Fruit fly (Drosophila melanogaster) whole organism, adult: Measurements from ENCODE around the gene CG4982.

Experiments used
- CG11617 ChIP-seq: fragments of 200-800 bp; sonication (Bioruptor generic); optimal IDR thresholded peaks from 2 replicates; lab custom pipeline; 2017; ENCODE audit warnings: mild to moderate bottlenecking, missing biosample characterization, missing genetic modification reagents, missing genetic modification characterization
- CG12768 ChIP-seq: fragments of 200-800 bp; sonication (Bioruptor generic); optimal IDR thresholded peaks from 2 replicates; lab custom pipeline; 2017; ENCODE audit warnings: missing biosample characterization, missing genetic modification characterization, mild to moderate bottlenecking, moderate library complexity, missing genetic modification reagents
- CG14711 ChIP-seq: fragments of 200-800 bp; sonication (Bioruptor generic); optimal IDR thresholded peaks from 2 replicates; lab custom pipeline; 2018; ENCODE audit warnings: missing biosample characterization, mild to moderate bottlenecking, missing genetic modification characterization, moderate library complexity
- CG1620 ChIP-seq: fragments of 200-800 bp; sonication (Bioruptor generic); optimal IDR thresholded peaks from 2 replicates; lab custom pipeline; 2016; ENCODE audit warnings: missing biosample characterization, missing genetic modification characterization
- CG33017 ChIP-seq: fragments of 200-800 bp; sonication (Bioruptor generic); optimal IDR thresholded peaks from 2 replicates; lab custom pipeline; 2018; ENCODE audit warnings: missing biosample characterization, mild to moderate bottlenecking, missing genetic modification characterization, moderate library complexity
- CG5204 ChIP-seq: fragments of 200-800 bp; sonication (Bioruptor generic); optimal IDR thresholded peaks from 2 replicates; lab custom pipeline; 2016; ENCODE audit warnings: missing biosample characterization, missing genetic modification characterization
- CG7045 ChIP-seq: fragments of 200-800 bp; sonication (Bioruptor generic); optimal IDR thresholded peaks from 2 replicates; lab custom pipeline; 2017; ENCODE audit warnings: missing biosample characterization, mild to moderate bottlenecking, missing genetic modification characterization
- CG7101 ChIP-seq: fragments of 200-800 bp; sonication (Bioruptor generic); optimal IDR thresholded peaks from 2 replicates; lab custom pipeline; 2018; ENCODE audit warnings: missing biosample characterization, mild to moderate bottlenecking, missing genetic modification characterization, moderate library complexity
- Clk ChIP-seq: fragments of 200-800 bp; sonication (Bioruptor generic); optimal IDR thresholded peaks from 2 replicates; lab custom pipeline; 2017; ENCODE audit warnings: missing biosample characterization, missing genetic modification characterization
- Crg-1 ChIP-seq: fragments of 200-800 bp; sonication (Bioruptor generic); optimal IDR thresholded peaks from 2 replicates; lab custom pipeline; 2016; ENCODE audit warnings: missing biosample characterization, missing genetic modification characterization
- Hr96 ChIP-seq: fragments of 200-800 bp; sonication (Bioruptor generic); optimal IDR thresholded peaks from 2 replicates; lab custom pipeline; 2016; ENCODE audit warnings: missing biosample characterization, missing genetic modification characterization
- Mnt ChIP-seq: fragments of 200-800 bp; sonication (Bioruptor generic); optimal IDR thresholded peaks from 2 replicates; lab custom pipeline; 2016; ENCODE audit warnings: missing biosample characterization, mild to moderate bottlenecking, missing genetic modification characterization
- bab1 ChIP-seq: fragments of 200-800 bp; sonication (Bioruptor generic); optimal IDR thresholded peaks from 3 replicates; lab custom pipeline; 2019; ENCODE audit warnings: missing biosample characterization, mild to moderate bottlenecking, missing genetic modification characterization, moderate library complexity
- cic ChIP-seq: fragments of 200-800 bp; sonication (Bioruptor generic); optimal IDR thresholded peaks from 2 replicates; lab custom pipeline; 2017; ENCODE audit warnings: missing biosample characterization, mild to moderate bottlenecking, missing genetic modification characterization, moderate library complexity
- cnc ChIP-seq, 2 experiments: fragments of >200 bp; optimal IDR thresholded peaks; 2 replicates each; lab custom pipeline; 2017
- kay ChIP-seq: fragments of 200-800 bp; sonication (Bioruptor generic); peaks from one replicate; lab custom pipeline; 2016; ENCODE audit warnings: missing biosample characterization, missing genetic modification characterization, borderline replicate concordance
- ovo ChIP-seq: fragments of 200-800 bp; sonication (Bioruptor generic); optimal IDR thresholded peaks from 2 replicates; lab custom pipeline; 2016; ENCODE audit warnings: missing biosample characterization, missing genetic modification characterization
- pad ChIP-seq: fragments of 200-800 bp; sonication (Bioruptor generic); optimal IDR thresholded peaks from 3 replicates; lab custom pipeline; 2017; ENCODE audit warnings: missing biosample characterization, missing genetic modification characterization, mild to moderate bottlenecking, moderate library complexity, missing genetic modification reagents
- tj ChIP-seq: fragments of 200-800 bp; sonication (Bioruptor generic); optimal IDR thresholded peaks from 3 replicates; lab custom pipeline; 2017; ENCODE audit warnings: missing biosample characterization, mild to moderate bottlenecking, missing genetic modification characterization, moderate library complexity
- toe ChIP-seq: fragments of 200-800 bp; sonication (Bioruptor generic); optimal IDR thresholded peaks from 2 replicates; lab custom pipeline; 2016; ENCODE audit warnings: missing biosample characterization, missing genetic modification characterization

Gene CG4982

DNA sequence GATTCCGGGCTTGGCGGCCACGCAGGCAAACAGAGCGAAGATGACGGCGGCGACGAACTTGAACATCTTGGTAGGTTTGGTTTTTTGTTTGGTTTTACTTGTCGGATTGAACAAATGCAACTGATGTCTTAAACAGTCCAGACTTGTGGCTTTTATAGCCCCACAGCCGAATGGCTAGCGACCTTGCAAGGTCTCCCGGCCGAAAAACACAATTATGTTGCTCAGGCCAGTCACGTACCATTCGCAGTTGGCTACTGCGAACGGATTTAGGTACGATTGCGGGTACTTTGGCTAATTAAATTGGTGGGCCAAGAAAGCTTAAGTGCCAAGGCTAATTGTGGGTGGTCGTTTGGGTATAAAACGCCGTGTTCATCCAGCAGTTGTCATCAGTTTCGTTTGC is 36.3 kb upstream of the CG4982 start, which contains the start of the genes CG13051 and CG13069:
TSS of gene CG13051 (minus strand) at position 101 of the 400 bp plus-strand sequence.
TSS of gene CG13069 (plus strand) at position 386 of the 400 bp plus-strand sequence.
- TF ChIP-seq pad (GFP tag; lab: Kevin White, UChicago) (no peak), cic (GFP tag; lab: Kevin White, UChicago) (no peak), Hr96 (GFP tag; lab: Kevin White, UChicago) (no peak), toe (no peak), CG7101 (tag; lab: Kevin White, UChicago) (no peak), Crg-1 (no peak), CG7045 (GFP tag; lab: Kevin White, UChicago) (no peak), CG33017 (no peak), CG5204 (no peak)

DNA sequence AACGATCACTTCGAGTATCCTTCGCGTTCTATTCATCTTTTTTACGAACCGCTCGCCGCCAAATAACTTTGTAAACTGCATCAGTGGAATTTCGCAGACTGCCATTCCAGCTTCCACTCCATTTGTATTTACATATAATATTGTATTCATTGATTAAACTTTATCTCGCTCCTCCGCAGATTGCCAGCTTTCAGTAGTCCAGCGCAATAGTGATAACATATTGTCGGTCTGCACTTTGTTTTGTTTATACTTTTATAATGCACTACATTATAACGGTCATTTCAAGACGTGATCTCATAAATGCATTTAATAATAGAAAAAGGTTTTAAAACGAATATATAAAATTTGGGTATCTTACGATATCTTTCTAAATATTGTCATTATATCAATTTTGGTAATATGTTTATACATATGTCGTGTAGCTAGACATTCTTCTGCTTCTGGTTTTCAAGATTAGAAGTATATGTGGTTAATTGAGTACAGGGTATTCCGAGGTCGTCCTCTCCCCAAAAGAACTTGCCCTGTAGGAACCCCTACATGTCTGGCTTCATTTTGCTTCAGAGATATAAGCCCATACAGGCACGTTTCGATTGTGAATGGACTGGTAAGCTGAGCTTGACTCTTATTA is 33.0 kb upstream of the CG4982 start, which contains the start of gene CG4950:
TSS of gene CG4950 (minus strand) at position 51 of the 628 bp plus-strand sequence.
- no peak for TF ChIP-seq Clk
- TF ChIP-seq pad (GFP tag; lab: Kevin White, UChicago): no peak
- no peak for TF ChIP-seq Crg-1
- no peak for TF ChIP-seq toe
- TF ChIP-seq Mnt (GFP tag; lab: Kevin White, UChicago): no peak
- no peak for TF ChIP-seq bab1 (GFP tag; lab: Kevin White, UChicago)
- TF ChIP-seq tj (GFP tag; lab: Kevin White, UChicago): no peak
- no peak for TF ChIP-seq CG7045 (GFP tag; lab: Kevin White, UChicago)
- no peak for TF ChIP-seq CG11617 (GFP tag; lab: Kevin White, UChicago)

DNA sequence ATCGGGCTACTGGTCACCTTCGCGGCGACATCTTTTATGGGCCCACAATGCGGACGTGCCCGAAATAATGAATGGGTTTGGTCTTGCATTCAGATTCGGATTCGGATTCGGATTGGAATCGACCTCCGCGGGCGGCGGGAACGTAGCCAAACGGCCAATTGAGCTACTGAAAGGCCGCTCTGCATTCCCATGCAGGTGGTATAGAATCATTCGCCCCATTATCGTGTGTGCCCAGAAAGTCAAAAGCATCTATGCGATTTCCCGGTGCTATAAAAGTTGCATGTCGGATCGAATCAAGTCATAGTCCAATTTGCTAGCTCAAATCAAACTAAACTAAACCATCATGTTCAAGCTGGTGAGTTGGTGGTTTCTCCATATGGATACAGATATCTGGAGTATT is 32.2 kb upstream of the CG4982 start, which contains the start of gene CG13068:
TSS of gene CG13068 (plus strand) at position 301 of the 400 bp plus-strand sequence.
- TF ChIP-seq CG5204 (no peak), Clk (no peak), CG1620 (GFP tag; lab: Kevin White, UChicago) (no peak), tj (GFP tag; lab: Kevin White, UChicago) (no peak), toe (no peak), ovo (no peak), cic (GFP tag; lab: Kevin White, UChicago) (no peak), CG7101 (tag; lab: Kevin White, UChicago) (no peak), CG11617 (GFP tag; lab: Kevin White, UChicago) (no peak), CG33017 (no peak), Crg-1 (no peak), pad (GFP tag; lab: Kevin White, UChicago) (no peak), kay (GFP tag; lab: Kevin White, UChicago) (no peak), Hr96 (GFP tag; lab: Kevin White, UChicago) (no peak), CG14711 (tag; lab: Kevin White, UChicago) (no peak), CG7045 (GFP tag; lab: Kevin White, UChicago) (no peak), bab1 (GFP tag; lab: Kevin White, UChicago) (no peak), Mnt (GFP tag; lab: Kevin White, UChicago) (no peak), cnc (optimal IDR thresholded peaks at IDR 0.05; lab: Kevin White, UChicago) (no peak)

DNA sequence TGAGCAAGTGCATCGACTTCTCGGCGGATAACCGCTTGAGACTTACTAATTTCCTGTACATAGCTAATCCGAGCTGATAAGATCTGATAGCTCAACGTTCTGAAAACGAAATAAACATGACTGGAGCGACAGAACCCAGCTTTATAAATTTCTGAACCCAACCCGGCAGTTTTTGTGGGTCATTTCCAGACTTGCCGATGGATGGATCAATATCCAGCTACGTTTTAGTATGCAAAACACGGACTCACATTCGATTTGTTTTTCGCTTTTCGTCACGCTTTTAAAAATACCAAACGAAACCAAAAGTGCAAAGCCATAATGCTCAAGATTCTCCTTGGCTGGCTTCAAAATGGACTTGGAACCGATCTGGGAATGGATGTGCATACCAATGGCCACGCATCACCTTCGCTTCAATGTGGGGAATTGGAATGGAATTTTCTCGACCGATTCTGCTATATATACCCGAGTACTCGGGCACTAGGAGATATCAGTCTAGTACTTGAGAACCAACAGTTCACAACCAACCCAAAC is 30.4 kb upstream of the CG4982 start, which contains the start of the genes CG34248 and CG13067:
TSS of gene CG34248 (minus strand) at position 101 of the 531 bp plus-strand sequence.
TSS of gene CG13067 (plus strand) at position 481 of the 531 bp plus-strand sequence.
- TF ChIP-seq CG12768 (GFP tag; lab: Kevin White, UChicago) (no peak), CG7045 (GFP tag; lab: Kevin White, UChicago) (no peak), ovo (no peak), Mnt (GFP tag; lab: Kevin White, UChicago) (no peak), Hr96 (GFP tag; lab: Kevin White, UChicago) (no peak), CG14711 (tag; lab: Kevin White, UChicago) (no peak), toe (no peak), CG7101 (tag; lab: Kevin White, UChicago) (no peak), Clk (no peak), CG1620 (GFP tag; lab: Kevin White, UChicago) (no peak), kay (GFP tag; lab: Kevin White, UChicago) (no peak), CG33017 (no peak), cic (GFP tag; lab: Kevin White, UChicago) (no peak), pad (GFP tag; lab: Kevin White, UChicago) (no peak), cnc (optimal IDR thresholded peaks at IDR 0.05; lab: Kevin White, UChicago) (no peak), bab1 (GFP tag; lab: Kevin White, UChicago) (no peak), CG11617 (GFP tag; lab: Kevin White, UChicago) (no peak), tj (GFP tag; lab: Kevin White, UChicago) (no peak), CG5204 (no peak), Crg-1 (no peak)

DNA sequence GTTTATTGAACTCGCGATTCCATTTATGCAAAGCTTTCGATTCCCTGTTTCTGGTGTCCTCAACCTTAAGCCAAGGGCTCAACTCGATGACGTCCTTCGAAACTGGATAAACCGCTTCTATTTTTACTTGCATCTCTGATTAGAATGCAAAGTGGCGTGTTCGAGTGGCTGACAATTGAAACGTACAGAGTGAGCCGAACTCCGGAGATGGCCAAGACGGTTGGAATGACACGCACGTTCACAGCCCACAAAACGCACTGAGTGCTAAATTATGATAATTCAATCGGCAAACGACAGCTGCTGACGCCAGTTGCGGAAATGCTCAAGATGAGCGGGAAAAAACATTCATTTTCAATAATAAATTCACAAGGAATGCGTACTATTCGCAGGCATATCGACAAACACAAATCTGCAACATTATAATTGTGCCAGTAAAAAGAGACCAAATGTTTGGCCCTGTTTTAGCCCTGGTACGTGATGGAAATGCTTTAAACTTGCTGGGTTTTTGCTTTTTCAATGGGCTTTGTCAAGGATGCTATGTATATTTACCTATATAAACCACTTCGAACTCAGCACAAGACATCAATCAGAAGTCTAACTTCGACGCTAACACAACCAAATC is 28.8 kb upstream of the CG4982 start, which contains the start of gene CG13066:
TSS of gene CG13066 (plus strand) at position 572 of the 622 bp plus-strand sequence.
- TF ChIP-seq CG7045 (GFP tag; lab: Kevin White, UChicago): no peak
- TF ChIP-seq ovo: no peak
- no peak for TF ChIP-seq CG12768 (GFP tag; lab: Kevin White, UChicago)
- no peak for TF ChIP-seq tj (GFP tag; lab: Kevin White, UChicago)
- no peak for TF ChIP-seq cnc (optimal IDR thresholded peaks at IDR 0.05; lab: Kevin White, UChicago)
- TF ChIP-seq CG1620 (GFP tag; lab: Kevin White, UChicago): no peak
- TF ChIP-seq toe: no peak
